Worm (Caenorhabditis elegans): Measurements from ENCODE around the gene F54D10.5.

The F54D10.5 gene

ce11 chrII:3810550-3810949 is 2.6 kb upstream of the F54D10.5 start (continued):
- no peak for TF ChIP-seq unc-39 (tag; optimal IDR thresholded peaks at IDR 0.05)

- no peak for TF ChIP-seq lin-11 (tag; optimal IDR thresholded peaks at IDR 0.05)
- no peak for TF ChIP-seq mbf-1 (tag; optimal IDR thresholded peaks at IDR 0.05)
- TF ChIP-seq nhr-237 (tag; optimal IDR thresholded peaks at IDR 0.05): no peak
- TF ChIP-seq sma-9 (GFP tag; optimal IDR thresholded peaks at IDR 0.05): no peak
- TF ChIP-seq sma-9 (tag; optimal IDR thresholded peaks at IDR 0.05): no peak
- TF ChIP-seq C34F6.9 (tag; optimal IDR thresholded peaks at IDR 0.05): no peak
Observed at ce11 chrII:3808643-3809042, 666 bp upstream of the F54D10.5 start.

ce11 chrII:3806964-3807363 is 1.0 kb downstream of the F54D10.5 start, which contains the start of gene F54D10.4:
Gene F54D10.4, minus strand, starts transcription at chrII:3807064.
- TF ChIP-seq R02D3.7 (tag; optimal IDR thresholded peaks at IDR 0.05) (no peak), nhr-12 (tag; optimal IDR thresholded peaks at IDR 0.05) (no peak), nhr-77 (tag; optimal IDR thresholded peaks at IDR 0.05) (no peak), dmd-4 (tag; optimal IDR thresholded peaks at IDR 0.05) (no peak), zag-1 (tag; optimal IDR thresholded peaks at IDR 0.05) (no peak), nhr-129 (tag; optimal IDR thresholded peaks at IDR 0.05) (no peak), fos-1 (tag; optimal IDR thresholded peaks at IDR 0.05) (no peak), F13H6.1 (tag; optimal IDR thresholded peaks at IDR 0.05) (no peak), snpc-4 (tag; optimal IDR thresholded peaks at IDR 0.05) (no peak)

ce11 chrII:3805518-3805917 is 2.5 kb downstream of the F54D10.5 start:
- TF ChIP-seq unc-39 (tag; optimal IDR thresholded peaks at IDR 0.05) (no peak), nhr-12 (tag; optimal IDR thresholded peaks at IDR 0.05) (no peak), gmeb-1 (tag; optimal IDR thresholded peaks at IDR 0.05) (no peak), elt-1 (tag; optimal IDR thresholded peaks at IDR 0.05) (no peak), zag-1 (tag; optimal IDR thresholded peaks at IDR 0.05) (no peak)

ce11 chrII:3803219-3803618 is 4.8 kb downstream of the F54D10.5 start, which contains the start of gene ins-32:
Gene ins-32, minus strand, starts transcription at chrII:3803319.
- TF ChIP-seq unc-55 (GFP tag; optimal IDR thresholded peaks at IDR 0.05) (no peak), ceh-16 (tag; optimal IDR thresholded peaks at IDR 0.05) (no peak), gmeb-1 (tag; optimal IDR thresholded peaks at IDR 0.05) (no peak), fos-1 (tag; optimal IDR thresholded peaks at IDR 0.05) (no peak), ZK546.5 (tag; optimal IDR thresholded peaks at IDR 0.05) (no peak), elt-1 (tag; optimal IDR thresholded peaks at IDR 0.05) (no peak), mdl-1 (tag; optimal IDR thresholded peaks at IDR 0.05) (no peak), lin-13 (GFP tag; optimal IDR thresholded peaks at IDR 0.05) (no peak), elt-3 (tag; optimal IDR thresholded peaks at IDR 0.05) (no peak), F13H6.1 (tag; optimal IDR thresholded peaks at IDR 0.05) (no peak), nhr-11 (tag; optimal IDR thresholded peaks at IDR 0.05) (no peak), ceh-82 (tag; optimal IDR thresholded peaks at IDR 0.05) (no peak), ztf-11 (tag; optimal IDR thresholded peaks at IDR 0.05) (no peak), aly-2 (tag; optimal IDR thresholded peaks at IDR 0.05) (no peak), nhr-237 (tag; optimal IDR thresholded peaks at IDR 0.05) (no peak)

- TF ChIP-seq Y55F3AM.14 (GFP tag; optimal IDR thresholded peaks at IDR 0.05) (no peak), elt-3 (tag; optimal IDR thresholded peaks at IDR 0.05) (no peak), nhr-237 (tag; optimal IDR thresholded peaks at IDR 0.05) (no peak), F13H6.1 (tag; optimal IDR thresholded peaks at IDR 0.05) (no peak), C34F6.9 (tag; optimal IDR thresholded peaks at IDR 0.05) (no peak), nhr-11 (tag; optimal IDR thresholded peaks at IDR 0.05) (no peak), nhr-6 (tag; optimal IDR thresholded peaks at IDR 0.05) (no peak), nhr-12 (tag; optimal IDR thresholded peaks at IDR 0.05) (no peak), snpc-4 (tag; optimal IDR thresholded peaks at IDR 0.05) (no peak)
Observed at ce11 chrII:3795323-3795722, 12.7 kb downstream of the F54D10.5 start, which contains the start of gene Y8A9A.2. Gene Y8A9A.2, plus strand, starts transcription at chrII:3795623.

- TF ChIP-seq crh-2 (tag; optimal IDR thresholded peaks at IDR 0.05) (no peak), nhr-10 (tag; optimal IDR thresholded peaks at IDR 0.05) (no peak), sma-9 (GFP tag; optimal IDR thresholded peaks at IDR 0.05) (no peak), sma-9 (tag; optimal IDR thresholded peaks at IDR 0.05) (no peak), mab-5 (tag; optimal IDR thresholded peaks at IDR 0.05) (no peak), alr-1 (tag; optimal IDR thresholded peaks at IDR 0.05) (no peak)
Observed at ce11 chrII:3793336-3793735, 14.6 kb downstream of the F54D10.5 start, which contains the start of gene fbxb-99. Gene fbxb-99, minus strand, starts transcription at chrII:3793436.

Measured in whole organism, L2 larva.